Worm (Caenorhabditis elegans) whole organism, mixed stage, embryonic: ENCODE data around the gene mog-2.

Source experiments
- M03D4.4 ChIP-seq: sonication (generic microtip); optimal IDR thresholded peaks from 2 replicates; lab custom pipeline; 2017; ENCODE audit warnings: mild to moderate bottlenecking, missing genetic modification characterization, missing compliant biosample characterization
- bed-3 ChIP-seq: fragments of 200-800 bp; sonication (Bioruptor generic); optimal IDR thresholded peaks from 3 replicates; lab custom pipeline; 2018; ENCODE audit warnings: mild to moderate bottlenecking, missing genetic modification characterization, moderate library complexity, missing compliant biosample characterization
- blmp-1 ChIP-seq: fragments of 150-350 bp; optimal IDR thresholded peaks from 2 replicates; lab custom pipeline; 2014; ENCODE audit warnings: missing biosample characterization, missing genetic modification characterization
- ceh-39 ChIP-seq: fragments of 150-350 bp; optimal IDR thresholded peaks from 2 replicates; lab custom pipeline; 2014; ENCODE audit warnings: missing biosample characterization, missing genetic modification characterization
- ceh-43 ChIP-seq: fragments of 200-800 bp; sonication (Bioruptor generic); optimal IDR thresholded peaks from 2 replicates; lab custom pipeline; 2018; ENCODE audit warnings: mild to moderate bottlenecking, missing genetic modification characterization, moderate library complexity, missing compliant biosample characterization
- ceh-83 ChIP-seq: fragments of 200-800 bp; sonication (Bioruptor generic); optimal IDR thresholded peaks from 2 replicates; lab custom pipeline; 2018; ENCODE audit warnings: mild to moderate bottlenecking, missing genetic modification characterization, missing compliant biosample characterization
- ces-1 ChIP-seq: fragments of 150-350 bp; optimal IDR thresholded peaks from 2 replicates; lab custom pipeline; 2014; ENCODE audit warnings: missing biosample characterization, missing genetic modification reagents, missing genetic modification characterization
- cnd-1 ChIP-seq: fragments of 200-800 bp; sonication (Bioruptor generic); optimal IDR thresholded peaks from 2 replicates; lab custom pipeline; 2018; ENCODE audit warnings: mild to moderate bottlenecking, missing genetic modification characterization, missing compliant biosample characterization
- elt-1 ChIP-seq: sonication (generic microtip); optimal IDR thresholded peaks from 2 replicates; lab custom pipeline; 2017; ENCODE audit warnings: missing genetic modification characterization, mild to moderate bottlenecking, missing compliant biosample characterization, antibody characterized with exemption, moderate library complexity, borderline replicate concordance; ENCODE audit not compliant: insufficient read depth
- elt-3 ChIP-seq: fragments of 150-350 bp; optimal IDR thresholded peaks from 2 replicates; lab custom pipeline; 2014; ENCODE audit warnings: missing biosample characterization, missing genetic modification characterization
- flh-1 ChIP-seq: fragments of 200-800 bp; sonication (Bioruptor generic); optimal IDR thresholded peaks from 2 replicates; lab custom pipeline; 2018; ENCODE audit warnings: mild to moderate bottlenecking, missing genetic modification characterization, moderate library complexity, missing compliant biosample characterization
- ham-2 ChIP-seq: fragments of 200-800 bp; sonication (Bioruptor generic); optimal IDR thresholded peaks from 2 replicates; lab custom pipeline; 2018; ENCODE audit warnings: mild to moderate bottlenecking, missing genetic modification characterization, missing compliant biosample characterization
- hlh-1 ChIP-seq: fragments of 150-350 bp; optimal IDR thresholded peaks from 2 replicates; lab custom pipeline; 2014; ENCODE audit warnings: missing biosample characterization, missing genetic modification reagents, missing genetic modification characterization
- lin-13 ChIP-seq: fragments of 150-350 bp; optimal IDR thresholded peaks from 2 replicates; lab custom pipeline; 2014; ENCODE audit warnings: missing biosample characterization, missing genetic modification characterization
- lin-32 ChIP-seq: fragments of 200-800 bp; sonication (Bioruptor generic); optimal IDR thresholded peaks from 2 replicates; lab custom pipeline; 2018; ENCODE audit warnings: mild to moderate bottlenecking, missing genetic modification characterization, missing compliant biosample characterization
- lsy-2 ChIP-seq: fragments of 150-350 bp; optimal IDR thresholded peaks from 2 replicates; lab custom pipeline; 2014; ENCODE audit warnings: missing biosample characterization, missing genetic modification characterization
- mep-1 ChIP-seq: fragments of 150-350 bp; optimal IDR thresholded peaks from 2 replicates; lab custom pipeline; 2017; ENCODE audit warnings: missing biosample characterization, missing genetic modification reagents, missing genetic modification characterization, inconsistent platforms
- mls-2 ChIP-seq: sonication (generic microtip); optimal IDR thresholded peaks from 2 replicates; lab custom pipeline; 2016; ENCODE audit warnings: mild to moderate bottlenecking, missing genetic modification characterization, moderate library complexity, missing compliant biosample characterization
- nhr-12 ChIP-seq: fragments of 150-350 bp; optimal IDR thresholded peaks from 2 replicates; lab custom pipeline; 2014; ENCODE audit warnings: missing biosample characterization, missing genetic modification characterization
- nhr-2 ChIP-seq: fragments of 150-350 bp; optimal IDR thresholded peaks from 2 replicates; lab custom pipeline; 2014; ENCODE audit warnings: missing biosample characterization, missing genetic modification characterization
- nhr-237 ChIP-seq: fragments of 150-350 bp; optimal IDR thresholded peaks from 2 replicates; lab custom pipeline; 2014; ENCODE audit warnings: missing biosample characterization, missing genetic modification characterization
- nhr-28 ChIP-seq: fragments of 150-350 bp; optimal IDR thresholded peaks from 2 replicates; lab custom pipeline; 2014; ENCODE audit warnings: missing biosample characterization, missing genetic modification characterization
- nhr-76 ChIP-seq: sonication (generic microtip); optimal IDR thresholded peaks from 2 replicates; lab custom pipeline; 2017; ENCODE audit warnings: missing biosample characterization, missing genetic modification characterization
- pha-4 ChIP-seq: fragments of 150-350 bp; optimal IDR thresholded peaks from 2 replicates; lab custom pipeline; 2018; ENCODE audit warnings: missing biosample characterization, missing genetic modification reagents, missing genetic modification characterization
- sem-2 ChIP-seq: fragments of 200-800 bp; sonication (Bioruptor generic); optimal IDR thresholded peaks from 2 replicates; lab custom pipeline; 2018; ENCODE audit warnings: mild to moderate bottlenecking, missing genetic modification characterization, missing compliant biosample characterization
- snpc-4 ChIP-seq: fragments of 150-350 bp; optimal IDR thresholded peaks from 2 replicates; lab custom pipeline; 2014; ENCODE audit warnings: missing biosample characterization, missing genetic modification characterization
- sptf-1 ChIP-seq: sonication (generic microtip); optimal IDR thresholded peaks from 2 replicates; lab custom pipeline; 2017; ENCODE audit warnings: mild to moderate bottlenecking, missing genetic modification characterization, moderate library complexity, missing compliant biosample characterization
- tbx-8 ChIP-seq: fragments of 200-800 bp; sonication (Bioruptor generic); optimal IDR thresholded peaks from 2 replicates; lab custom pipeline; 2018; ENCODE audit warnings: mild to moderate bottlenecking, missing genetic modification characterization, moderate library complexity, missing compliant biosample characterization
- unc-120 ChIP-seq: sonication (generic microtip); optimal IDR thresholded peaks from 2 replicates; lab custom pipeline; 2017; ENCODE audit warnings: missing genetic modification characterization, missing compliant biosample characterization; ENCODE audit not compliant: poor library complexity, severe bottlenecking
- unc-39 ChIP-seq: fragments of 150-350 bp; optimal IDR thresholded peaks from 2 replicates; lab custom pipeline; 2014; ENCODE audit warnings: missing biosample characterization, missing genetic modification characterization
- unc-62 ChIP-seq: fragments of 150-350 bp; optimal IDR thresholded peaks from 2 replicates; lab custom pipeline; 2014; ENCODE audit warnings: missing biosample characterization, missing genetic modification reagents, missing genetic modification characterization
- zip-8 ChIP-seq: fragments of 150-350 bp; optimal IDR thresholded peaks from 2 replicates; lab custom pipeline; 2014; ENCODE audit warnings: missing biosample characterization, missing genetic modification characterization
- ztf-11 ChIP-seq: fragments of 150-350 bp; optimal IDR thresholded peaks from 2 replicates; lab custom pipeline; 2014; ENCODE audit warnings: missing biosample characterization, missing genetic modification characterization

The mog-2 gene

ce11 chrII:4334448-4334847 is 10.3 kb downstream of the mog-2 start, which contains the start of gene madf-3:
TSS of gene madf-3 (plus strand) at chrII:4334748.
- TF ChIP-seq M03D4.4 (tag; lab: Kevin White, UChicago) (no peak), unc-62 (no peak), blmp-1 (no peak), ceh-83 (GFP tag; lab: Kevin White, UChicago) (no peak), sem-2 (no peak)

- TF ChIP-seq cnd-1 (tag; lab: Kevin White, UChicago) (no peak), lin-13 (tag; lab: Kevin White, UChicago) (no peak), sptf-1 (tag; lab: Kevin White, UChicago) (no peak), ceh-83 (GFP tag; lab: Kevin White, UChicago) (no peak), nhr-237 (tag; lab: Kevin White, UChicago) (no peak), nhr-28 (no peak), ceh-39 (no peak), zip-8 (tag; lab: Kevin White, UChicago) (no peak), snpc-4 (tag; lab: Kevin White, UChicago) (no peak), pha-4 (tag; lab: Kevin White, UChicago) (no peak), flh-1 (GFP tag; lab: Kevin White, UChicago) (no peak), nhr-2 (no peak), nhr-12 (tag; lab: Kevin White, UChicago) (no peak)
These were observed 13.6 kb downstream of the mog-2 start for ce11 chrII:4337731-4338130.

DNA sequence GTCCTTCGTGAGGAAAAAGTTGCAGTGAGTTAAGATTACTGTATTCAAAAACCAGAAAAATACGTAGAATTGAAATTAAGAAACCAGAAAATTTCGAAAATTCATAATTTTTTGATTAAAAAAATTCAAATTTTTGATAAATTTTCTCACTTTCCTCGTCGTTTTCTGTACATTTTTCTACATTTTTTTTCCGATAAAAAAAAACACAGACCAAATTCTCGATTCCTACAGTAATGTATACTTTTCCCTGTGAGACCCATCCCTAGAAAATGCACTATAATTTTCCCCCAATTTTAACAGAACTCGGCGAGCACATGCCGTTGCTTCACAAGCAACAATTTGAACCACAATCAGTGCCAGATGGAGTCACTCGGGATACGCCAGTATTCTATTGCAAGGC is 15.7 kb downstream of the mog-2 start, which contains the start of gene athp-2:
Gene athp-2 (plus strand): TSS at position 301 of the 400 bp plus-strand sequence.
- TF ChIP-seq M03D4.4 (tag; lab: Kevin White, UChicago) (no peak), nhr-28 (no peak), bed-3 (GFP tag; lab: Kevin White, UChicago) (no peak), elt-1 (tag; lab: Kevin White, UChicago) (no peak), snpc-4 (tag; lab: Kevin White, UChicago) (no peak), lsy-2 (tag; lab: Kevin White, UChicago) (no peak), mep-1 (no peak), ceh-83 (GFP tag; lab: Kevin White, UChicago) (no peak), sem-2 (no peak), zip-8 (tag; lab: Kevin White, UChicago) (no peak), hlh-1 (tag; lab: Kevin White, UChicago) (no peak), lin-32 (GFP tag; lab: Kevin White, UChicago) (no peak), ceh-43 (GFP tag; lab: Kevin White, UChicago) (no peak), unc-120 (no peak), nhr-76 (tag; lab: Kevin White, UChicago) (no peak), mls-2 (no peak), elt-3 (tag; lab: Kevin White, UChicago) (no peak), pha-4 (tag; lab: Kevin White, UChicago) (no peak), ceh-39 (no peak)

ce11 chrII:4341484-4341883 is 17.3 kb downstream of the mog-2 start:
- TF ChIP-seq mep-1 (no peak), unc-62 (no peak), unc-120 (no peak), ces-1 (no peak), bed-3 (GFP tag; lab: Kevin White, UChicago) (no peak), zip-8 (tag; lab: Kevin White, UChicago) (no peak), ztf-11 (tag; lab: Kevin White, UChicago) (no peak), hlh-1 (tag; lab: Kevin White, UChicago) (no peak), ham-2 (no peak), lsy-2 (tag; lab: Kevin White, UChicago) (no peak), snpc-4 (tag; lab: Kevin White, UChicago) (no peak), nhr-76 (tag; lab: Kevin White, UChicago) (no peak), lin-13 (tag; lab: Kevin White, UChicago) (no peak), lin-32 (GFP tag; lab: Kevin White, UChicago) (no peak), ceh-39 (no peak), elt-1 (tag; lab: Kevin White, UChicago) (no peak), elt-3 (tag; lab: Kevin White, UChicago) (no peak), unc-39 (tag; lab: Kevin White, UChicago) (no peak), M03D4.4 (tag; lab: Kevin White, UChicago) (no peak), tbx-8 (GFP tag; lab: Kevin White, UChicago) (no peak)
